Worm (Caenorhabditis elegans): ENCODE results near the gene hlh-8.

hlh-8 gene

DNA sequence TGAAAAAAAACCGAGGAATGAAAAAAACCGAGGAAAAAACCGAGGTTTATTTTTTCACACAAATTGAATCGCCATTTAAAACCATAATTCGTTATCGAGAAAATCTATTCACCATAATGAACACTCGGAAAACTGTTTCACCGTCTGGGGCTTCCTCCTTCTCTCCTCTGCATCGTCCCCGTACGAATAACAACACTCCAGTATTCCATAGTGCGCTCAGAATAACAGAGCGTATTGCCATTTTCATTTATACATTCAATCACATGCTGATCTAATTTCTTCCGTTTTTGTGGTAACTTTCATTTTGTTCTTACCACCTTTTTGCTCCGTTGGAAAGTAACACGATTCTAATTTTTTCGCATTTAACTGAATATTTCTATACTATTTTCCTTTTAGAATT is 53.3 kb downstream of the hlh-8 start, which contains the start of gene C17H11.2 (continued):
- TF ChIP-seq unc-86 (tag; optimal IDR thresholded peaks at IDR 0.05) (no peak), nhr-20 (tag; optimal IDR thresholded peaks at IDR 0.05) (peak; percentile 2), egl-13 (tag; optimal IDR thresholded peaks at IDR 0.05) (no peak), hpl-2 (GFP tag; optimal IDR thresholded peaks at IDR 0.05) (no peak), elt-3 (tag; optimal IDR thresholded peaks at IDR 0.05) (peak in 1 of 6 experiments; percentile 5), ztf-4 (tag; optimal IDR thresholded peaks at IDR 0.05) (no peak), unc-62 (GFP tag; optimal IDR thresholded peaks at IDR 0.05) (no peak), pax-3 (tag; optimal IDR thresholded peaks at IDR 0.05) (no peak)

Data from whole organism, L1 larva.